Fruit fly (Drosophila melanogaster): ENCODE results near the gene Phf5a.

The Phf5a gene

DNA sequence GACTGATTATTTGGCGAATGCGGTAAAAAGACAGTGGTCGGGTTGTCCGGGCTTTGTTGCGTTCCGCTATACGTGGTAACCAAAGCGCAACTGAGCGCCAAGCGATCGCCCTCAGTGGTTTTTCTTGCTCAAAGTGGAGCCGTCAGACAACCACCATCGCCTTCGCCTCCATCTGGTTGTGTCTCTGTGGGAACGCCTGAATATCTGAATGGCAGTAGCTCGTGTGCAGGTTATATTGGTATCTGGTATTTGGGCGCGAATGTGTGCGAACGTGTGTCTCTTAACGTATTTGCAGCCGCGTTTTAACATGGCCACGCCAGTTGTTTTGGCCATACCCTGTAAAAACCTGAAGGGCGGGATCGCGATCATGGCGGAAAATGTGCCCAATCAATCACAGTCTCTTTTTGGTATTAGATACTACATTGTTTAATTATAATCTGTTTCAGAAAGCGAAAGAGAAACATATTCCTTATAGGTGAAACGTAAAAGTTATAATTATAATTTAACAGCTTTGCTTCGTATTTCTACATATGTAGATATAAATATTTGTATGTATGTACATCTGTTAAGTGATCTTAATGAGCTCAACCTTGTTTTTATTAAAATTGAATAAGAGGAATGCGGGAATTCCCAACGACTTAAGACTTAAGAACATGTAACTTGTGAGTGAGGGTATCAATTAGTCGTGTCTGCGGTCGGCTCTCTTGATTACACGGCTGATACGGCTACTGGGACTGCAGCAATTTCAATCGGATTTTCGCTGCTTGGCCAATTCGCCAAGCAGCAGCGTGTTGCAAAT lies 18.5 kb downstream of the Phf5a start (continued):
- TF ChIP-seq Doc3 (GFP tag; IDR thresholded peaks at IDR 0.05; ENCODE audit: partially characterized antibody), result no peak
- peak; percentile 21 for TF ChIP-seq phol (tag; optimal IDR thresholded peaks at IDR 0.05)
- TF ChIP-seq CG9609 (GFP tag; optimal IDR thresholded peaks at IDR 0.05), result no peak
- TF ChIP-seq CG18011 (GFP tag; optimal IDR thresholded peaks at IDR 0.05), result no peak
- TF ChIP-seq grau (tag; optimal IDR thresholded peaks at IDR 0.05), result peak; percentile 39
- TF ChIP-seq hbn (GFP tag; IDR thresholded peaks at IDR 0.05; ENCODE audit: partially characterized antibody), result no peak
- TF ChIP-seq cas (GFP tag; IDR thresholded peaks at IDR 0.05), result no peak
- TF ChIP-seq CG17359 (tag; optimal IDR thresholded peaks at IDR 0.05), result peak; percentile 1
- no peak for TF ChIP-seq CG3065 (GFP tag; optimal IDR thresholded peaks at IDR 0.05)
- TF ChIP-seq CG9876 (GFP tag; optimal IDR thresholded peaks at IDR 0.05), result no peak
- peak; percentile 6 for TF ChIP-seq fd3F (GFP tag; optimal IDR thresholded peaks at IDR 0.05)
- TF ChIP-seq CG1832 (GFP tag; optimal IDR thresholded peaks at IDR 0.05), result no peak
- no peak for TF ChIP-seq CG2202 (tag; optimal IDR thresholded peaks at IDR 0.05)
- TF ChIP-seq zfh1 (GFP tag; IDR thresholded peaks at IDR 0.05), result no peak
- TF ChIP-seq CG11560 (tag; IDR thresholded peaks at IDR 0.05), result no peak
- TF ChIP-seq CG7839 (tag; optimal IDR thresholded peaks at IDR 0.05), result peak; percentile 47
- TF ChIP-seq CG17568 (GFP tag; optimal IDR thresholded peaks at IDR 0.05), result no peak
- TF ChIP-seq ttk (GFP tag; IDR thresholded peaks at IDR 0.05), result 0 out of 2 replicates have a peak, but pooled peaks have one; percentile 4
- no peak for TF ChIP-seq Dbx (GFP tag; IDR thresholded peaks at IDR 0.05)
- no peak for TF ChIP-seq CG11456 (GFP tag; IDR thresholded peaks at IDR 0.05)
- no peak; the same call in 1 of the 2 replicates for TF ChIP-seq Rfx (GFP tag; IDR thresholded peaks at IDR 0.05)
- TF ChIP-seq crc (GFP tag; optimal IDR thresholded peaks at IDR 0.05), result no peak
- TF ChIP-seq HLH54F (GFP tag; optimal IDR thresholded peaks at IDR 0.05), result no peak
- no peak for TF ChIP-seq ATbp (GFP tag; optimal IDR thresholded peaks at IDR 0.05)
- TF ChIP-seq CG17829 (tag; optimal IDR thresholded peaks at IDR 0.05), result peak; percentile 6
- TF ChIP-seq Max (GFP tag; optimal IDR thresholded peaks at IDR 0.05), result no peak
- TF ChIP-seq bowl (GFP tag; IDR thresholded peaks at IDR 0.05), result no peak
- TF ChIP-seq dysf (GFP tag; IDR thresholded peaks at IDR 0.05), result peak; percentile 20; the same call in 1 of the 3 replicates
- no peak for TF ChIP-seq Nf-YB (GFP tag; optimal IDR thresholded peaks at IDR 0.05)
- no peak for TF ChIP-seq HLH3B (GFP tag; IDR thresholded peaks at IDR 0.05)
- TF ChIP-seq CG6854 (GFP tag; optimal IDR thresholded peaks at IDR 0.05), result no peak
- TF ChIP-seq CoRest (tag; optimal IDR thresholded peaks at IDR 0.05), result peak; percentile 33
- TF ChIP-seq CG1024 (GFP tag; IDR thresholded peaks at IDR 0.05), result no peak
- no peak for TF ChIP-seq wek (GFP tag; optimal IDR thresholded peaks at IDR 0.05)
- no peak for TF ChIP-seq Hr78 (GFP tag; optimal IDR thresholded peaks at IDR 0.05)
- no peak for TF ChIP-seq slp2 (GFP tag; optimal IDR thresholded peaks at IDR 0.05)
- no peak for TF ChIP-seq CG12071 (GFP tag; optimal IDR thresholded peaks at IDR 0.05)
- no peak for TF ChIP-seq sens (GFP tag)
- TF ChIP-seq CG12104 (GFP tag; optimal IDR thresholded peaks at IDR 0.05), result no peak
- TF ChIP-seq ac (GFP tag; optimal IDR thresholded peaks at IDR 0.05), result no peak
- no peak for TF ChIP-seq CG3838 (GFP tag; optimal IDR thresholded peaks at IDR 0.05)
- TF ChIP-seq CG33557 (GFP tag; optimal IDR thresholded peaks at IDR 0.05), result no peak
- no peak for TF ChIP-seq Dip3 (GFP tag; optimal IDR thresholded peaks at IDR 0.05)
- no peak for TF ChIP-seq HmgD (GFP tag; optimal IDR thresholded peaks at IDR 0.05)
- no peak for TF ChIP-seq mld (GFP tag; IDR thresholded peaks at IDR 0.05; ENCODE audit: partially characterized antibody)
- no peak for TF ChIP-seq prd (optimal IDR thresholded peaks at IDR 0.05)
- TF ChIP-seq prd (GFP tag; IDR thresholded peaks at IDR 0.05), result no peak
- no peak for TF ChIP-seq kni (GFP tag; optimal IDR thresholded peaks at IDR 0.05)
- no peak for TF ChIP-seq CG32767 (GFP tag; IDR thresholded peaks at IDR 0.05)
- TF ChIP-seq CG11723 (GFP tag; optimal IDR thresholded peaks at IDR 0.05), result no peak
